Worm (Caenorhabditis elegans) whole organism, midembryonic: ENCODE measurements around the gene cal-4.

ENCODE experiments used
- T22C8.4 ChIP-seq: fragments of 200-800 bp; sonication (Bioruptor generic); IDR thresholded peaks from 2 replicates; pipeline ENCODE4 v1.3.6; 2022; ENCODE audit warnings: missing genetic modification characterization, missing compliant biosample characterization
- cog-1 ChIP-seq: sonication (generic microtip); optimal IDR thresholded peaks from 2 replicates; lab custom pipeline; 2016; ENCODE audit warnings: missing genetic modification characterization, missing compliant biosample characterization
- flt-1 ChIP-seq: fragments of 200-800 bp; sonication (Bioruptor generic); IDR thresholded peaks from 2 replicates; pipeline ENCODE4 v1.3.6; 2022; ENCODE audit warnings: missing genetic modification characterization, missing compliant biosample characterization
- klf-2 ChIP-seq: fragments of 200-800 bp; sonication (Bioruptor generic); conservative IDR thresholded peaks from 2 replicates; pipeline ENCODE4 v1.3.6; 2022; ENCODE audit warnings: missing genetic modification reagents, missing genetic modification characterization, missing compliant biosample characterization
- med-1 ChIP-seq: sonication (generic microtip); optimal IDR thresholded peaks from 2 replicates; lab custom pipeline; 2017; ENCODE audit warnings: missing genetic modification characterization, mild to moderate bottlenecking, missing compliant biosample characterization, antibody characterized with exemption, missing genetic modification reagents; ENCODE audit not compliant: insufficient read depth
- ref-1 ChIP-seq: fragments of 200-800 bp; sonication (Bioruptor generic); conservative IDR thresholded peaks from 2 replicates; pipeline ENCODE4 v1.3.6; 2022; ENCODE audit warnings: missing genetic modification reagents, missing genetic modification characterization, missing compliant biosample characterization
- tab-1 ChIP-seq: fragments of 200-800 bp; sonication (Bioruptor generic); IDR thresholded peaks from 2 replicates; pipeline ENCODE4 v1.3.6; 2022; ENCODE audit warnings: missing genetic modification characterization, missing compliant biosample characterization
- ztf-23 ChIP-seq: fragments of 200-800 bp; sonication (Bioruptor generic); IDR thresholded peaks from 2 replicates; pipeline ENCODE4 v1.3.6; 2022; ENCODE audit warnings: missing genetic modification reagents, missing genetic modification characterization, missing compliant biosample characterization
- ztf-29 ChIP-seq: fragments of 200-800 bp; sonication (Bioruptor generic); IDR thresholded peaks from 2 replicates; pipeline ENCODE4 v1.3.6; 2022; ENCODE audit warnings: missing genetic modification reagents, missing genetic modification characterization, missing compliant biosample characterization

ce11 chrIV:10483607-10484117 lies 37.5 kb upstream of the cal-4 start, which contains the start of the genes F01D4.5 and ced-5:
- TF ChIP-seq ref-1 (GFP tag; lab: Robert Waterston, UW), result no peak
- no peak for TF ChIP-seq tab-1 (GFP tag; lab: Robert Waterston, UW)
- TF ChIP-seq T22C8.4 (GFP tag; lab: Robert Waterston, UW), result 0 out of 2 replicates have a peak, but pooled peaks have one; percentile 18
- TF ChIP-seq flt-1 (GFP tag; lab: Robert Waterston, UW), result peak; percentile 83
- TF ChIP-seq ztf-23, result peak; percentile 42; the same call in 1 of the 2 replicates
- no peak for TF ChIP-seq klf-2 (GFP tag; lab: Robert Waterston, UW)
- TF ChIP-seq med-1 (GFP tag; lab: Kevin White, UChicago), result no peak
- TF ChIP-seq ztf-29 (GFP tag; lab: Robert Waterston, UW), result no peak
- peak; percentile 64 for TF ChIP-seq cog-1 (tag; lab: Kevin White, UChicago)
